4 fruit fly cellular contexts compared by ENCODE assay signal in genomic region chr3R:10517820-10518219, dm6.
A peak's percentile ranks its signal among the peaks of the same experiment; 100 is the strongest.
TF ChIP-seq lines count a peak whose summit lies in the region.

No protein-coding gene starts in this region.

- TF ChIP-seq CTCF in whole organism, embryonic (GFP tag; optimal IDR thresholded peaks at IDR 0.05; lab: Kevin White, UChicago) = no peak

TF ChIP-seq in whole organism, embryonic, 481 proteins besides CTCF, POLR2A, EP300 and RAD21 (continues in another document):
- 0 out of 2 replicates have a peak, but pooled peaks have one; percentile 29 for TF ChIP-seq CG17328 (GFP tag; IDR thresholded peaks at IDR 0.05; lab: Robert Waterston, UW)
- peak; percentile 28 for TF ChIP-seq dmrt11E (tag; optimal IDR thresholded peaks at IDR 0.05; lab: Kevin White, UChicago)
- no peak for TF ChIP-seq kay (GFP tag; optimal IDR thresholded peaks at IDR 0.05; lab: Kevin White, UChicago)
- peak; percentile 21 for TF ChIP-seq nmo (GFP tag; optimal IDR thresholded peaks at IDR 0.05; lab: Kevin White, UChicago)
- TF ChIP-seq D19A (tag; optimal IDR thresholded peaks at IDR 0.05; lab: Kevin White, UChicago) = peak; percentile 40
- TF ChIP-seq Ets65A (GFP tag; lab: Kevin White, UChicago) = peak; percentile 73
- TF ChIP-seq CG18262 (tag; optimal IDR thresholded peaks at IDR 0.05; lab: Kevin White, UChicago) = peak; percentile 42
- peak; percentile 85 for TF ChIP-seq CG10274 (GFP tag; optimal IDR thresholded peaks at IDR 0.05; lab: Kevin White, UChicago)
- TF ChIP-seq pnt (GFP tag; optimal IDR thresholded peaks at IDR 0.05; lab: Kevin White, UChicago) = no peak
- TF ChIP-seq Lhr (GFP tag; optimal IDR thresholded peaks at IDR 0.05; lab: Kevin White, UChicago) = no peak
- TF ChIP-seq vnd (GFP tag; IDR thresholded peaks at IDR 0.05; lab: Robert Waterston, UW; ENCODE audit: partially characterized antibody) = no peak
- TF ChIP-seq CG9727 (GFP tag; optimal IDR thresholded peaks at IDR 0.05; lab: Kevin White, UChicago) = peak; percentile 0
- TF ChIP-seq CG10209 (GFP tag; optimal IDR thresholded peaks at IDR 0.05; lab: Kevin White, UChicago) = no peak
- peak; percentile 24 for TF ChIP-seq CG11504 (tag; optimal IDR thresholded peaks at IDR 0.05; lab: Kevin White, UChicago)
- TF ChIP-seq PHDP (tag; optimal IDR thresholded peaks at IDR 0.05; lab: Kevin White, UChicago) = no peak
- TF ChIP-seq bcd (GFP tag; optimal IDR thresholded peaks at IDR 0.05; lab: Kevin White, UChicago) = no peak
- peak; percentile 3 for TF ChIP-seq CG10267 (tag; optimal IDR thresholded peaks at IDR 0.05; lab: Kevin White, UChicago)
- TF ChIP-seq prd (optimal IDR thresholded peaks at IDR 0.05; lab: Kevin White, UChicago) = no peak
- peak; percentile 43; the same call in 1 of the 3 replicates for TF ChIP-seq prd (GFP tag; IDR thresholded peaks at IDR 0.05; lab: Robert Waterston, UW)
- no peak for TF ChIP-seq hkb (optimal IDR thresholded peaks at IDR 0.05; lab: Kevin White, UChicago)
- TF ChIP-seq hkb (GFP tag; IDR thresholded peaks at IDR 0.05; lab: Robert Waterston, UW) = no peak
- TF ChIP-seq ind (GFP tag; optimal IDR thresholded peaks at IDR 0.05; lab: Kevin White, UChicago) = no peak
- TF ChIP-seq sens (GFP tag; lab: Kevin White, UChicago) = peak; percentile 63

TF ChIP-seq in whole organism, prepupa, 60 proteins besides CTCF, POLR2A, EP300 and RAD21 (continues in another document):
- TF ChIP-seq CG3032 (tag; optimal IDR thresholded peaks at IDR 0.05; lab: Kevin White, UChicago) (peak; percentile 83), Eip93F (GFP tag; optimal IDR thresholded peaks at IDR 0.05; lab: Kevin White, UChicago) (no peak), Gug (GFP tag; IDR thresholded peaks at IDR 0.05; lab: Robert Waterston, UW) (peak; percentile 84), CG3919 (GFP tag; optimal IDR thresholded peaks at IDR 0.05; lab: Kevin White, UChicago) (peak; percentile 75), Met (GFP tag; optimal IDR thresholded peaks at IDR 0.05; lab: Kevin White, UChicago) (peak; percentile 46), CG6163 (GFP tag; IDR thresholded peaks at IDR 0.05; lab: Robert Waterston, UW) (peak; percentile 83), CG11294 (GFP tag; IDR thresholded peaks at IDR 0.05; lab: Robert Waterston, UW) (0 out of 2 replicates have a peak, but pooled peaks have one; percentile 48), CG8119 (GFP tag; IDR thresholded peaks at IDR 0.05; lab: Robert Waterston, UW) (peak; percentile 82), CG6276 (GFP tag; optimal IDR thresholded peaks at IDR 0.05; lab: Kevin White, UChicago) (peak; percentile 71), CG6808 (GFP tag; optimal IDR thresholded peaks at IDR 0.05; lab: Kevin White, UChicago) (peak; percentile 77), CG1621 (tag; optimal IDR thresholded peaks at IDR 0.05; lab: Kevin White, UChicago) (peak; percentile 67), esn (GFP tag; optimal IDR thresholded peaks at IDR 0.05; lab: Kevin White, UChicago) (peak; percentile 61), dac (GFP tag; optimal IDR thresholded peaks at IDR 0.05; lab: Kevin White, UChicago) (peak; percentile 63), Ets21C (GFP tag; optimal IDR thresholded peaks at IDR 0.05; lab: Kevin White, UChicago) (peak; percentile 40), CG16779 (tag; optimal IDR thresholded peaks at IDR 0.05; lab: Kevin White, UChicago) (peak; percentile 56), Sox14 (GFP tag; optimal IDR thresholded peaks at IDR 0.05; lab: Kevin White, UChicago) (peak; percentile 65), fd59A (GFP tag; optimal IDR thresholded peaks at IDR 0.05; lab: Kevin White, UChicago) (peak; percentile 69), fkh (GFP tag; optimal IDR thresholded peaks at IDR 0.05; lab: Kevin White, UChicago) (no peak), eg (GFP tag; IDR thresholded peaks at IDR 0.05; lab: Robert Waterston, UW) (peak; percentile 79), ss (GFP tag; optimal IDR thresholded peaks at IDR 0.05; lab: Kevin White, UChicago) (peak; percentile 37 to 50), acj6 (GFP tag; optimal IDR thresholded peaks at IDR 0.05; lab: Kevin White, UChicago) (peak; percentile 50), Lpt (GFP tag; optimal IDR thresholded peaks at IDR 0.05; lab: Kevin White, UChicago) (peak; percentile 80), CG4318 (GFP tag; optimal IDR thresholded peaks at IDR 0.05; lab: Kevin White, UChicago) (peak; percentile 80), Hr38 (GFP tag; optimal IDR thresholded peaks at IDR 0.05; lab: Kevin White, UChicago) (no peak)

TF ChIP-seq in whole organism, pupa, 21 proteins besides CTCF, POLR2A, EP300 and RAD21:
- peak; percentile 81; the same call in 2 of the 3 replicates for TF ChIP-seq CG4496 (GFP tag; IDR thresholded peaks at IDR 0.05; lab: Robert Waterston, UW)
- no peak for TF ChIP-seq EcR (GFP tag; optimal IDR thresholded peaks at IDR 0.05; lab: Kevin White, UChicago)
- TF ChIP-seq CG15710 (tag; optimal IDR thresholded peaks at IDR 0.05; lab: Kevin White, UChicago) = peak; percentile 77
- TF ChIP-seq CG14655 (GFP tag; optimal IDR thresholded peaks at IDR 0.05; lab: Kevin White, UChicago) = peak; percentile 92
- TF ChIP-seq CG17806 (tag; optimal IDR thresholded peaks at IDR 0.05; lab: Kevin White, UChicago) = peak; percentile 85
- TF ChIP-seq Ets98B (GFP tag; IDR thresholded peaks at IDR 0.05; lab: Robert Waterston, UW) = peak; percentile 82
- TF ChIP-seq Pif1A (GFP tag; optimal IDR thresholded peaks at IDR 0.05; lab: Kevin White, UChicago) = peak; percentile 67
- peak; percentile 53; the same call in 1 of the 2 replicates for TF ChIP-seq CG12605 (GFP tag; IDR thresholded peaks at IDR 0.05; lab: Robert Waterston, UW)
- TF ChIP-seq D1 (tag; optimal IDR thresholded peaks at IDR 0.05; lab: Kevin White, UChicago) = peak; percentile 8
- TF ChIP-seq CG32121 (GFP tag; IDR thresholded peaks at IDR 0.05; lab: Robert Waterston, UW) = peak; percentile 78
- peak; percentile 69 for TF ChIP-seq Pif1B (GFP tag; optimal IDR thresholded peaks at IDR 0.05; lab: Kevin White, UChicago)
- TF ChIP-seq CG34367 (tag; optimal IDR thresholded peaks at IDR 0.05; lab: Kevin White, UChicago) = peak; percentile 71
- TF ChIP-seq Snoo (tag; optimal IDR thresholded peaks at IDR 0.05; lab: Kevin White, UChicago) = peak; percentile 41
- TF ChIP-seq CG9948 (tag; optimal IDR thresholded peaks at IDR 0.05; lab: Kevin White, UChicago) = peak; percentile 85
- TF ChIP-seq CG8159 (tag; optimal IDR thresholded peaks at IDR 0.05; lab: Kevin White, UChicago) = peak; percentile 81
- peak; percentile 48; the same call in 1 of the 2 replicates for TF ChIP-seq rn (GFP tag; IDR thresholded peaks at IDR 0.05; lab: Robert Waterston, UW)
- TF ChIP-seq CG8301 (tag; optimal IDR thresholded peaks at IDR 0.05; lab: Kevin White, UChicago) = peak; percentile 85
- no peak for TF ChIP-seq CG13204 (GFP tag; optimal IDR thresholded peaks at IDR 0.05; lab: Kevin White, UChicago)
- peak; percentile 63 for TF ChIP-seq gl (tag; optimal IDR thresholded peaks at IDR 0.05; lab: Kevin White, UChicago)
- no peak for TF ChIP-seq CG10348 (GFP tag; IDR thresholded peaks at IDR 0.05; lab: Robert Waterston, UW)
- peak; percentile 93 for TF ChIP-seq fd96Ca (GFP tag; IDR thresholded peaks at IDR 0.05; lab: Robert Waterston, UW)

TF ChIP-seq in whole organism, wandering third instar larva, 38 proteins besides CTCF, POLR2A, EP300 and RAD21:
- TF ChIP-seq Vsx2 (GFP tag; optimal IDR thresholded peaks at IDR 0.05; lab: Kevin White, UChicago; ENCODE audit: partially characterized antibody) = no peak
- TF ChIP-seq psq (GFP tag; optimal IDR thresholded peaks at IDR 0.05; lab: Kevin White, UChicago) = peak; percentile 12
- TF ChIP-seq HLH106 (tag; optimal IDR thresholded peaks at IDR 0.05; lab: Kevin White, UChicago) = peak; percentile 54
- peak; percentile 51 for TF ChIP-seq h (GFP tag; optimal IDR thresholded peaks at IDR 0.05; lab: Kevin White, UChicago)
- TF ChIP-seq foxo (GFP tag; optimal IDR thresholded peaks at IDR 0.05; lab: Kevin White, UChicago) = peak in 1 of 2 experiments; percentile 56
- TF ChIP-seq rgr (GFP tag; optimal IDR thresholded peaks at IDR 0.05; lab: Kevin White, UChicago) = no peak
- no peak for TF ChIP-seq Dif (GFP tag; optimal IDR thresholded peaks at IDR 0.05; lab: Kevin White, UChicago; ENCODE audit: partially characterized antibody)
- TF ChIP-seq GATAd (GFP tag; optimal IDR thresholded peaks at IDR 0.05; lab: Kevin White, UChicago) = no peak
- peak; percentile 7 for TF ChIP-seq Sp1 (GFP tag; optimal IDR thresholded peaks at IDR 0.05; lab: Kevin White, UChicago)
- TF ChIP-seq usp (GFP tag; optimal IDR thresholded peaks at IDR 0.05; lab: Kevin White, UChicago) = no peak
- no peak for TF ChIP-seq jim (GFP tag; optimal IDR thresholded peaks at IDR 0.05; lab: Kevin White, UChicago)
- peak; percentile 42 for TF ChIP-seq br (GFP tag; optimal IDR thresholded peaks at IDR 0.05; lab: Kevin White, UChicago)
- TF ChIP-seq fru (GFP tag; optimal IDR thresholded peaks at IDR 0.05; lab: Kevin White, UChicago) = peak; percentile 45
- peak; percentile 14 for TF ChIP-seq dmrt93B (GFP tag; optimal IDR thresholded peaks at IDR 0.05; lab: Kevin White, UChicago)
- no peak for TF ChIP-seq sage (GFP tag; optimal IDR thresholded peaks at IDR 0.05; lab: Kevin White, UChicago)
- TF ChIP-seq woc (GFP tag; optimal IDR thresholded peaks at IDR 0.05; lab: Kevin White, UChicago) = peak; percentile 11
TF ChIP-seq in whole organism, wandering third instar larva: peak in this region for 9.

Comparison
In these comparisons a context has a peak if more than half of its experiments do, and no peak if none do; other contexts are left out.
1. Of the 7 proteins assayed by ChIP-seq in both whole organism, embryonic and whole organism, prepupa: peak only in whole organism, embryonic: Blimp-1; only in whole organism, prepupa: CG16779, Gug, Hr39, Lpt and Sox102F; in both: none; in neither: 1.